Worm (Caenorhabditis elegans) whole organism, L4 larva: ENCODE measurements around the gene timp-1.

Experiments used
- D1046.2 ChIP-seq: fragments of 200-800 bp; sonication (Bioruptor generic); IDR thresholded peaks from 2 replicates; pipeline ENCODE4 v1.3.6; 2022; ENCODE audit warnings: missing genetic modification characterization, missing compliant biosample characterization
- F37D6.2 ChIP-seq: sonication (generic microtip); optimal IDR thresholded peaks from 2 replicates; lab custom pipeline; 2016; ENCODE audit warnings: mild to moderate bottlenecking, missing genetic modification characterization, missing compliant biosample characterization
- Y105C5A.15 ChIP-seq: fragments of 200-800 bp; sonication (Bioruptor generic); IDR thresholded peaks from 2 replicates; pipeline ENCODE4 v1.3.6; 2022; ENCODE audit warnings: missing genetic modification characterization, missing compliant biosample characterization
- Y5F2A.4 ChIP-seq: fragments of 200-800 bp; sonication (Bioruptor generic); optimal IDR thresholded peaks from 2 replicates; lab custom pipeline; 2018; ENCODE audit warnings: mild to moderate bottlenecking, missing genetic modification characterization, missing compliant biosample characterization
- aha-1 ChIP-seq: fragments of 150-350 bp; peaks from one replicate; lab custom pipeline; 2014; ENCODE audit warnings: missing biosample characterization, missing genetic modification characterization
- attf-4 ChIP-seq: sonication (generic microtip); optimal IDR thresholded peaks from 3 replicates; lab custom pipeline; 2017; ENCODE audit warnings: missing biosample characterization, missing genetic modification characterization
- ceh-20 ChIP-seq: fragments of 200-800 bp; sonication (Bioruptor generic); IDR thresholded peaks from 2 replicates; pipeline ENCODE4 v1.3.6; 2022; ENCODE audit warnings: missing genetic modification reagents, missing genetic modification characterization, missing compliant biosample characterization
- ceh-32 ChIP-seq: sonication (generic microtip); optimal IDR thresholded peaks from 2 replicates; lab custom pipeline; 2016; ENCODE audit warnings: mild to moderate bottlenecking, missing genetic modification characterization, missing compliant biosample characterization; ENCODE audit not compliant: poor library complexity
- ceh-44 ChIP-seq: fragments of 200-800 bp; sonication (Bioruptor generic); IDR thresholded peaks from 2 replicates; pipeline ENCODE4 v1.3.6; 2022; ENCODE audit warnings: missing genetic modification reagents, missing genetic modification characterization, missing compliant biosample characterization
- ceh-62 ChIP-seq: sonication (generic microtip); optimal IDR thresholded peaks from 2 replicates; lab custom pipeline; 2017; ENCODE audit warnings: missing biosample characterization, missing genetic modification characterization
- ceh-82 ChIP-seq: sonication (generic microtip); optimal IDR thresholded peaks from 2 replicates; lab custom pipeline; 2017; ENCODE audit warnings: missing biosample characterization, missing genetic modification characterization
- cey-2 ChIP-seq: sonication (generic microtip); optimal IDR thresholded peaks from 3 replicates; lab custom pipeline; 2017; ENCODE audit warnings: missing genetic modification characterization, mild to moderate bottlenecking, missing compliant biosample characterization, antibody characterized with exemption, borderline replicate concordance; ENCODE audit not compliant: insufficient read depth
- ctbp-1 ChIP-seq: fragments of 200-800 bp; sonication (Bioruptor generic); IDR thresholded peaks from 2 replicates; pipeline ENCODE4 v1.3.6; 2022; ENCODE audit warnings: missing genetic modification reagents, missing genetic modification characterization, missing compliant biosample characterization
- daf-16 ChIP-seq, 3 experiments: sonication (generic microtip); optimal IDR thresholded peaks; 2 replicates each; lab custom pipeline; 2016 to 2017; ENCODE audit warnings: missing genetic modification characterization in 3 of 3, missing genetic modification reagents in 3 of 3, mild to moderate bottlenecking in 2 of 3, missing compliant biosample characterization in 2 of 3, missing biosample characterization in 1 of 3, moderate library complexity in 1 of 3
- dmd-6 ChIP-seq: fragments of 200-800 bp; sonication (Bioruptor generic); IDR thresholded peaks from 2 replicates; pipeline ENCODE4 v1.3.6; 2022; ENCODE audit warnings: missing genetic modification reagents, missing genetic modification characterization, missing compliant biosample characterization
- dve-1 ChIP-seq: sonication (generic microtip); optimal IDR thresholded peaks from 2 replicates; lab custom pipeline; 2017; ENCODE audit warnings: antibody characterized with exemption, mild to moderate bottlenecking, missing genetic modification characterization, missing compliant biosample characterization; ENCODE audit not compliant: insufficient read depth
- fos-1 ChIP-seq: fragments of 150-350 bp; optimal IDR thresholded peaks from 2 replicates; lab custom pipeline; 2014; ENCODE audit warnings: missing biosample characterization, missing genetic modification characterization
- hlh-11 ChIP-seq: fragments of 200-800 bp; sonication (Bioruptor generic); optimal IDR thresholded peaks from 2 replicates; lab custom pipeline; 2018; ENCODE audit warnings: mild to moderate bottlenecking, missing genetic modification characterization, missing compliant biosample characterization
- hlh-30 ChIP-seq: sonication (generic microtip); optimal IDR thresholded peaks from 2 replicates; lab custom pipeline; 2017; ENCODE audit warnings: antibody characterized with exemption, mild to moderate bottlenecking, missing genetic modification characterization, missing compliant biosample characterization; ENCODE audit not compliant: insufficient read depth
- hmg-1.1 ChIP-seq: fragments of 200-800 bp; sonication (Bioruptor generic); IDR thresholded peaks from 2 replicates; pipeline ENCODE4 v1.3.6; 2022; ENCODE audit warnings: missing genetic modification reagents, missing genetic modification characterization, missing compliant biosample characterization
- jun-1 ChIP-seq: fragments of 150-350 bp; optimal IDR thresholded peaks from 2 replicates; lab custom pipeline; 2014; ENCODE audit warnings: missing biosample characterization, missing genetic modification reagents, missing genetic modification characterization
- lim-7 ChIP-seq: fragments of 200-800 bp; sonication (Bioruptor generic); IDR thresholded peaks from 2 replicates; pipeline ENCODE4 v1.3.6; 2022; ENCODE audit warnings: missing genetic modification characterization, missing compliant biosample characterization
- lin-13 ChIP-seq: fragments of 150-350 bp; optimal IDR thresholded peaks from 2 replicates; lab custom pipeline; 2014; ENCODE audit warnings: missing biosample characterization, missing genetic modification reagents, missing genetic modification characterization
- lin-38 ChIP-seq: fragments of 200-800 bp; sonication (Bioruptor generic); IDR thresholded peaks from 2 replicates; pipeline ENCODE4 v1.3.6; 2022; ENCODE audit warnings: missing genetic modification reagents, missing genetic modification characterization, missing compliant biosample characterization
- lsy-2 ChIP-seq, 2 experiments: fragments of 150-350 bp in 1 of 2; sonication (generic microtip) in 1 of 2; optimal IDR thresholded peaks; 2 replicates each; lab custom pipeline; 2014 to 2017; ENCODE audit warnings: missing biosample characterization in 2 of 2, missing genetic modification characterization in 2 of 2
- madf-9 ChIP-seq: fragments of 200-800 bp; sonication (Bioruptor generic); conservative IDR thresholded peaks from 2 replicates; pipeline ENCODE4 v1.3.6; 2022; ENCODE audit warnings: missing genetic modification reagents, missing genetic modification characterization, missing compliant biosample characterization
- mxl-3 ChIP-seq: fragments of 200-800 bp; sonication (Bioruptor generic); optimal IDR thresholded peaks from 2 replicates; lab custom pipeline; 2018; ENCODE audit warnings: mild to moderate bottlenecking, missing genetic modification characterization, missing compliant biosample characterization
- nhr-28 ChIP-seq: fragments of 150-350 bp; optimal IDR thresholded peaks from 2 replicates; lab custom pipeline; 2014; ENCODE audit warnings: missing biosample characterization, missing genetic modification characterization
- nhr-6 ChIP-seq: fragments of 150-350 bp; optimal IDR thresholded peaks from 2 replicates; lab custom pipeline; 2014; ENCODE audit warnings: missing biosample characterization, missing genetic modification characterization
- nhr-77 ChIP-seq: fragments of 150-350 bp; optimal IDR thresholded peaks from 2 replicates; lab custom pipeline; 2014; ENCODE audit warnings: missing biosample characterization, missing genetic modification characterization
- php-3 ChIP-seq: fragments of 200-800 bp; sonication (Bioruptor generic); IDR thresholded peaks from 2 replicates; pipeline ENCODE4 v1.3.6; 2022; ENCODE audit warnings: missing genetic modification reagents, missing genetic modification characterization, missing compliant biosample characterization
- pqm-1 ChIP-seq: sonication (generic microtip); optimal IDR thresholded peaks from 2 replicates; lab custom pipeline; 2017; ENCODE audit warnings: missing biosample characterization, missing genetic modification characterization
- rbr-2 ChIP-seq: sonication (generic microtip); optimal IDR thresholded peaks from 2 replicates; lab custom pipeline; 2016; ENCODE audit warnings: missing genotype, missing genetic modification characterization, missing compliant biosample characterization
- tag-97 ChIP-seq: fragments of 200-800 bp; sonication (Bioruptor generic); IDR thresholded peaks from 2 replicates; pipeline ENCODE4 v1.3.6; 2022; ENCODE audit warnings: missing genetic modification characterization, missing compliant biosample characterization
- zip-11 ChIP-seq: fragments of 200-800 bp; sonication (Bioruptor generic); IDR thresholded peaks from 2 replicates; pipeline ENCODE4 v1.3.6; 2022; ENCODE audit warnings: missing genetic modification characterization, missing compliant biosample characterization
- zip-2 ChIP-seq: fragments of 150-350 bp; optimal IDR thresholded peaks from 2 replicates; lab custom pipeline; 2014; ENCODE audit warnings: missing biosample characterization, missing genetic modification characterization

timp-1 gene

DNA sequence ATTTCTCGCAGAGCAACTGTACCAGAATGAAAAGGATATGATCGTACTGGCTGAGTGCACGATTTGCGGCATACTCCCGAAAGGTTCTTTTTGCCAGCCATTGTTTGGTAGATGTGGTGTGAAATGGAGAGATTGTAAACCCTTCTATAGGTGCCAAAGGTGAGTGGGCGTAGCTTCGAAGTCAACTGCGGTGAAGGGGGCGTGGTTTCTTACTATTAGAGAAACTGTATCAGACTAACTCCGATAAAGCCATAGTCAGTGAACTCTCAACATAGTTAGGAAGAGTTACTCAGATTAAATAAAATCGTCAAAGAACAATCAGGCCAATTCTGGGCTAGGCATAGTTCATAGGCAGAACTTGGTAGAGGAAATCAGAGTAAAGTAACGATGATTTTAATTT is 29.7 kb upstream of the timp-1 start, which contains the start of gene F20D6.9:
Gene F20D6.9, minus strand, starts transcription at position 101 of the 400 bp plus-strand sequence.
- TF ChIP-seq ceh-44 (no peak), aha-1 (tag; lab: Kevin White, UChicago) (peak; percentile 26)

DNA sequence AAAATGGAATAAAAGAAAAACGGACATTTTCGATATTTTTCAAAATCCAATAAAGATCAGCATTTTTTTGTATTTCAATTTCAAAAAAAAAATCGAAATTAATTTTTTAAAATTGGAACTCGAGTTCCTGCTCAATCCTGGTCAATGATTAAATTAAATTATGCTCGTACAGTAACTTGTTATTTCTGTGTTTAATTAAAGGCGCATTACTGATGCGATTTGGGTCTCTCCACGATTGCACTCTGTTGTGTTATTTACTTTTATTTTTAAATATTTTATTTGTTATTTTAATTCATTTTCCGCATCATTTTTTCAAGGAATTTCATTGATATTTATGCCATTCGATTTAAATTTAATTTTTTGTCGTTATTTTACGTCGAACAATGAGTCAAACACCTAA is 28.8 kb upstream of the timp-1 start:
- TF ChIP-seq mxl-3 (GFP tag; lab: Kevin White, UChicago) (no peak), nhr-77 (tag; lab: Kevin White, UChicago) (no peak)
- TF ChIP-seq, all 104 proteins: peak for 0

DNA sequence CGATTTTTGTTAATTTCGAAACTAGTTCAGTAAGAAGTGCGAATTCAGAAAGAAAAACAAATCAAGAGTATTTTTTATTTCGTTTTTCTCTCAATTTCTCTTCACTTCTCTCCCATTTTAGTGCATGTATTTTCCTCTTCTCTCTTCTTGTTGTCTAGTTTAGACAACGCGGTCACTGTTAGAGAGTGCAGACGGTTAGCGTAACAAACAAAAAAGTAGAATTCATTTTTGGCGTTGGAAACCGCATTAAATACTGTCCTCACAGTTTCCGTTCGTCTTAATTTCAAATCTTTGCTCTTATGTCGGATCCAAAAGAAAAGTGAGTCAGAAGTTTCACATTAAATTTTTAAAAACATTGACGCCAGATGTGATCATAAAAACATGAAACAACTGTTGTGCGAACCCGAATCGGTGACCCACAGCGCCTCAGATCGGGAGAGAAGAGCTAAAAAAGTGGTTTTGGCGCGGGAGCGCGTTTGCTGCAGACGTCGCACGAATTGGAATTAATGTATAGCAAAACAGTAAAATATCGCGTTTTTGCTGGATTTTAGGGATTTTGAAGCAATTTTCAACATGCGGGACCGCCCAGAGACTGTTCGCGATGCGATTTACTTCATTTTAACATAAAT is 28.0 kb upstream of the timp-1 start, which contains the start of gene srp-7:
Gene srp-7, plus strand, starts transcription at position 213 of the 629 bp plus-strand sequence.
- TF ChIP-seq F37D6.2 (tag; lab: Kevin White, UChicago) (no peak), lin-13 (peak; percentile 48), madf-9 (GFP tag; lab: Robert Waterston, UW) (0 out of 2 replicates have a peak, but pooled peaks have one; percentile 25), D1046.2 (GFP tag; lab: Robert Waterston, UW) (0 out of 2 replicates have a peak, but pooled peaks have one; percentile 66), hlh-11 (peak; percentile 35), lsy-2 (tag; optimal IDR thresholded peaks at IDR 0.05; lab: Kevin White, UChicago) (peak in 1 of 2 experiments; percentile 36), hmg-1.1 (GFP tag; lab: Robert Waterston, UW) (peak; percentile 51; the same call in 1 of the 2 replicates), jun-1 (tag; lab: Kevin White, UChicago) (no peak), php-3 (GFP tag; lab: Robert Waterston, UW) (0 out of 2 replicates have a peak, but pooled peaks have one; percentile 8), zip-11 (GFP tag; lab: Robert Waterston, UW) (no peak), dmd-6 (peak; percentile 47; the same call in 1 of the 2 replicates), nhr-6 (tag; lab: Kevin White, UChicago) (peak; percentile 62), lin-38 (GFP tag; lab: Robert Waterston, UW) (peak; percentile 89), ceh-20 (0 out of 2 replicates have a peak, but pooled peaks have one; percentile 15), nhr-28 (peak; percentile 12), lim-7 (GFP tag; lab: Robert Waterston, UW) (no peak), daf-16 (GFP tag; optimal IDR thresholded peaks at IDR 0.05; lab: Kevin White, UChicago) (no peak), daf-16 (tag; optimal IDR thresholded peaks at IDR 0.05; lab: Kevin White, UChicago) (peak; percentile 89), hlh-30 (tag; lab: Kevin White, UChicago) (peak; percentile 0), ceh-44 (peak; percentile 62; the same call in 1 of the 2 replicates), mxl-3 (GFP tag; lab: Kevin White, UChicago) (peak; percentile 5), zip-2 (no peak), pqm-1 (tag; lab: Kevin White, UChicago) (no peak), ceh-82 (tag; lab: Kevin White, UChicago) (no peak), dve-1 (tag; lab: Kevin White, UChicago) (peak; percentile 64)
- TF ChIP-seq, all 104 proteins: peak for 17

DNA sequence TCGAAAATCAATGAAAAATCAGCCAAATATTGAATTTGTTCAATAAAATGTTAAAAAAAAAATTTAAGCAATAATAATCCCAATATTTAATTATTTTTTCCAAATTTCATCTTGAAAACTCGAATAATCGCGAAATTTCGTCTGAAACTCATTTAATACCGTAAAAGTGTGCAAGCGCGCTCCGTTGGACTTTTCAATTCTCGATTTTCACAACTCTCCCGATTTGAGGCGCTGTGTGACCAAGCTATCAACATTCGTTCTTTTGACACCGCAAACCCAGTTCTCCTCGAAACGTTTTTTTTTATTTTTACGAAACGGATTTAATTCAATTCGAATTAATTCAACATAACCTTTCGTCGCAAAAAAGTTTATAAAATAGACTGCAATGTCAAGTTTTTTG is 26.3 kb upstream of the timp-1 start:
- peak; percentile 68 for TF ChIP-seq lin-38 (GFP tag; lab: Robert Waterston, UW)

DNA sequence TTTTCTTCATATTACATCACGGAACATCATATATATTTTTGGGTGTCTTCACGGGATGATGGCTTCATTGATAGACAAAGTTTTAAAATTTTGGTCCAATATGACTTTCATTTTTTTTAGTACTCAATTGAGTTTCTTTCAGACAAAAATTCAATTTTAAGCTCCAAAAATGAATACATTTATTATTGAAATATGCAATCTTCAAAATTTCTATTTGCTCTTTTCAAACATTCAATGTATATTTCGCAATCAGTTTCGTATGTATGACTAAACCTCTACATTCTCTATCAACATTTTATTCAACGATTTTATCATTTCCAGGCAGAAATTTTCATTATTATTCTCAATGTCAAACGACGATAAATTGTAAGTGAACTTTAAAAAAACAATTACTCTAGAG is 23.7 kb upstream of the timp-1 start, which contains the start of gene srp-8:
Gene srp-8, plus strand, starts transcription at position 301 of the 400 bp plus-strand sequence.
- TF ChIP-seq ceh-82 (tag; lab: Kevin White, UChicago), result no peak
- TF ChIP-seq ceh-32 (tag; lab: Kevin White, UChicago), result no peak
- TF ChIP-seq F37D6.2 (tag; lab: Kevin White, UChicago), result no peak
- TF ChIP-seq tag-97 (GFP tag; lab: Robert Waterston, UW), result no peak
- TF ChIP-seq rbr-2 (tag; lab: Kevin White, UChicago), result no peak
- TF ChIP-seq Y105C5A.15 (GFP tag; lab: Robert Waterston, UW), result no peak
- no peak for TF ChIP-seq attf-4 (tag; lab: Kevin White, UChicago)
- no peak for TF ChIP-seq ctbp-1 (GFP tag; lab: Robert Waterston, UW)
- TF ChIP-seq Y5F2A.4 (GFP tag; lab: Kevin White, UChicago), result no peak
- TF ChIP-seq ceh-62 (tag; lab: Kevin White, UChicago), result no peak
- TF ChIP-seq fos-1 (tag; lab: Kevin White, UChicago), result no peak
- TF ChIP-seq cey-2 (tag; lab: Kevin White, UChicago), result no peak
